Worm (Caenorhabditis elegans) whole organism, mixed stage, embryonic: ENCODE results near the gene F35C8.5.

Experiments used
- blmp-1 ChIP-seq: fragments of 150-350 bp; optimal IDR thresholded peaks from 2 replicates; lab custom pipeline; 2014; ENCODE audit warnings: missing biosample characterization, missing genetic modification characterization
- ceh-43 ChIP-seq: fragments of 200-800 bp; sonication (Bioruptor generic); optimal IDR thresholded peaks from 2 replicates; lab custom pipeline; 2018; ENCODE audit warnings: mild to moderate bottlenecking, missing genetic modification characterization, moderate library complexity, missing compliant biosample characterization
- ceh-83 ChIP-seq: fragments of 200-800 bp; sonication (Bioruptor generic); optimal IDR thresholded peaks from 2 replicates; lab custom pipeline; 2018; ENCODE audit warnings: mild to moderate bottlenecking, missing genetic modification characterization, missing compliant biosample characterization
- elt-1 ChIP-seq: sonication (generic microtip); optimal IDR thresholded peaks from 2 replicates; lab custom pipeline; 2017; ENCODE audit warnings: missing genetic modification characterization, mild to moderate bottlenecking, missing compliant biosample characterization, antibody characterized with exemption, moderate library complexity, borderline replicate concordance; ENCODE audit not compliant: insufficient read depth
- lin-13 ChIP-seq: fragments of 150-350 bp; optimal IDR thresholded peaks from 2 replicates; lab custom pipeline; 2014; ENCODE audit warnings: missing biosample characterization, missing genetic modification characterization
- nhr-12 ChIP-seq: fragments of 150-350 bp; optimal IDR thresholded peaks from 2 replicates; lab custom pipeline; 2014; ENCODE audit warnings: missing biosample characterization, missing genetic modification characterization
- nhr-237 ChIP-seq: fragments of 150-350 bp; optimal IDR thresholded peaks from 2 replicates; lab custom pipeline; 2014; ENCODE audit warnings: missing biosample characterization, missing genetic modification characterization
- pha-4 ChIP-seq: fragments of 150-350 bp; optimal IDR thresholded peaks from 2 replicates; lab custom pipeline; 2018; ENCODE audit warnings: missing biosample characterization, missing genetic modification reagents, missing genetic modification characterization
- snpc-4 ChIP-seq: fragments of 150-350 bp; optimal IDR thresholded peaks from 2 replicates; lab custom pipeline; 2014; ENCODE audit warnings: missing biosample characterization, missing genetic modification characterization
- unc-62 ChIP-seq: fragments of 150-350 bp; optimal IDR thresholded peaks from 2 replicates; lab custom pipeline; 2014; ENCODE audit warnings: missing biosample characterization, missing genetic modification reagents, missing genetic modification characterization
- ztf-11 ChIP-seq: fragments of 150-350 bp; optimal IDR thresholded peaks from 2 replicates; lab custom pipeline; 2014; ENCODE audit warnings: missing biosample characterization, missing genetic modification characterization

DNA sequence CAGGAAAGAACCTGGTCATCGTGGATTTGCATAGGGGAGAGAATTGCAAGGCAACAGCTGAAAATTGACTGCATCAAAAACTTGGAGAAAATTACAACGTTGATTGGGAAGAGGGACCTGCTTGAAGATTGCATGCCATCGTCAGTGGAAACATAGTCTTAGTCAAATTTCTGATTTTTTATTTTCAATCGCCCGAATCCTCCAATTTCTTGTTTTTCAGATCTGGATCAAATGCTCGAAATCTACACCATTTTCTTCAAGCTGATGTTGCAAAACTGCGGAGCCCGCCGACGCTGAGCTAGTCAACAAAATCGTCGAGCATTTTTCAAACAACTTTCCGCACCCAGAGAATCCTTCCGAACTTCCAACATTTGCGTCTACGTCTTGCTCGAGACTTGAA, 8.0 kb downstream of the F35C8.5 start:
- no peak for TF ChIP-seq ceh-43 (GFP tag; lab: Kevin White, UChicago)
- no peak for TF ChIP-seq nhr-237 (tag; lab: Kevin White, UChicago)
- TF ChIP-seq ztf-11, result no peak
- no peak for TF ChIP-seq lin-13 (tag; lab: Kevin White, UChicago)
- no peak for TF ChIP-seq unc-62 (GFP tag; lab: Kevin White, UChicago)
- TF ChIP-seq pha-4 (tag; lab: Kevin White, UChicago), result no peak
- TF ChIP-seq ceh-83 (GFP tag; lab: Kevin White, UChicago), result no peak
- TF ChIP-seq blmp-1 (tag; lab: Kevin White, UChicago), result no peak
- TF ChIP-seq snpc-4, result no peak
- no peak for TF ChIP-seq elt-1
- TF ChIP-seq nhr-12 (tag; lab: Kevin White, UChicago), result no peak
